Fruit fly (Drosophila melanogaster) whole organism, embryonic: ENCODE data around the gene cort.
A peak's percentile ranks its signal among the peaks of the same experiment; 100 is the strongest.

ENCODE experiments used
- Asciz ChIP-seq: fragments of 200-800 bp; sonication (Bioruptor generic); optimal IDR thresholded peaks from 2 replicates; lab custom pipeline; 2017; ENCODE audit warnings: missing biosample characterization, mild to moderate bottlenecking, missing genetic modification characterization, missing genetic modification reagents
- BEAF-32 ChIP-seq: fragments of 200-800 bp; sonication (Bioruptor generic); optimal IDR thresholded peaks from 3 replicates; lab custom pipeline; 2017; ENCODE audit warnings: missing biosample characterization, missing genetic modification characterization, mild to moderate bottlenecking, moderate library complexity, missing genetic modification reagents
- Bgb ChIP-seq: fragments of 200-800 bp; sonication (Bioruptor generic); IDR thresholded peaks from 2 replicates; pipeline ENCODE4 v1.3.6; 2022; ENCODE audit warnings: missing biosample characterization, missing genetic modification characterization; ENCODE audit not compliant: partially characterized antibody
- CG10147 ChIP-seq: fragments of 200-800 bp; sonication (Bioruptor generic); optimal IDR thresholded peaks from 2 replicates; lab custom pipeline; 2019; ENCODE audit warnings: missing biosample characterization, mild to moderate bottlenecking, missing genetic modification characterization, moderate library complexity
- CG10543 ChIP-seq: fragments of 200-800 bp; sonication (Bioruptor generic); optimal IDR thresholded peaks from 3 replicates; lab custom pipeline; 2017; ENCODE audit warnings: missing biosample characterization, mild to moderate bottlenecking, missing genetic modification characterization, moderate library complexity
- CG10979 ChIP-seq: fragments of 200-800 bp; sonication (Bioruptor generic); optimal IDR thresholded peaks from 2 replicates; lab custom pipeline; 2018; ENCODE audit warnings: missing biosample characterization, mild to moderate bottlenecking, missing genetic modification characterization, moderate library complexity
- CG12299 ChIP-seq: fragments of 200-800 bp; sonication (Bioruptor generic); optimal IDR thresholded peaks from 2 replicates; lab custom pipeline; 2018; ENCODE audit warnings: missing biosample characterization, mild to moderate bottlenecking, missing genetic modification characterization
- CG13775 ChIP-seq: fragments of 200-800 bp; sonication (Bioruptor generic); optimal IDR thresholded peaks from 3 replicates; lab custom pipeline; 2017; ENCODE audit warnings: missing biosample characterization, mild to moderate bottlenecking, missing genetic modification characterization
- CG15269 ChIP-seq: fragments of 200-800 bp; sonication (Bioruptor generic); optimal IDR thresholded peaks from 2 replicates; lab custom pipeline; 2018; ENCODE audit warnings: missing biosample characterization, mild to moderate bottlenecking, missing genetic modification characterization, moderate library complexity
- CG15696 ChIP-seq: fragments of 200-800 bp; sonication (Bioruptor generic); optimal IDR thresholded peaks from 2 replicates; lab custom pipeline; 2019; ENCODE audit warnings: missing biosample characterization, mild to moderate bottlenecking, missing genetic modification characterization, moderate library complexity
- CG17385 ChIP-seq: fragments of 200-800 bp; sonication (Bioruptor generic); optimal IDR thresholded peaks from 3 replicates; lab custom pipeline; 2018; ENCODE audit warnings: missing biosample characterization, mild to moderate bottlenecking, missing genetic modification characterization
- CG31365 ChIP-seq: fragments of 200-800 bp; sonication (Bioruptor generic); optimal IDR thresholded peaks from 2 replicates; lab custom pipeline; 2018; ENCODE audit warnings: missing biosample characterization, mild to moderate bottlenecking, missing genetic modification characterization
- CG33557 ChIP-seq: fragments of 200-800 bp; sonication (Bioruptor generic); optimal IDR thresholded peaks from 2 replicates; lab custom pipeline; 2019; ENCODE audit warnings: missing biosample characterization, mild to moderate bottlenecking, missing genetic modification characterization, moderate library complexity
- CG3847 ChIP-seq: fragments of 200-800 bp; sonication (Bioruptor generic); IDR thresholded peaks from 2 replicates; pipeline ENCODE4 v1.3.6; 2022; ENCODE audit warnings: missing biosample characterization, missing genetic modification characterization
- CG4282 ChIP-seq: fragments of 200-800 bp; sonication (Bioruptor generic); optimal IDR thresholded peaks from 2 replicates; lab custom pipeline; 2016; ENCODE audit warnings: missing biosample characterization, missing genetic modification characterization
- CG6272 ChIP-seq: fragments of 200-800 bp; sonication (Bioruptor generic); IDR thresholded peaks from 2 replicates; pipeline ENCODE4 v1.3.6; 2022; ENCODE audit warnings: missing biosample characterization, missing genetic modification characterization
- CG6654 ChIP-seq: fragments of 200-800 bp; sonication (Bioruptor generic); optimal IDR thresholded peaks from 2 replicates; lab custom pipeline; 2017; ENCODE audit warnings: missing biosample characterization, mild to moderate bottlenecking, missing genetic modification characterization
- CG7372 ChIP-seq: fragments of 200-800 bp; sonication (Bioruptor generic); IDR thresholded peaks from 2 replicates; pipeline ENCODE4 v1.3.6; 2022; ENCODE audit warnings: missing biosample characterization, missing genetic modification characterization
- CG9437 ChIP-seq: fragments of 200-800 bp; sonication (Bioruptor generic); optimal IDR thresholded peaks from 2 replicates; lab custom pipeline; 2018; ENCODE audit warnings: missing biosample characterization, mild to moderate bottlenecking, missing genetic modification characterization
- Camta ChIP-seq: fragments of 200-800 bp; sonication (Bioruptor generic); optimal IDR thresholded peaks from 2 replicates; lab custom pipeline; 2016; ENCODE audit warnings: missing biosample characterization, missing genetic modification characterization
- Dref ChIP-seq: fragments of 200-800 bp; sonication (Bioruptor generic); IDR thresholded peaks from 2 replicates; pipeline ENCODE4 v1.3.6; 2022; ENCODE audit warnings: missing biosample characterization, missing genetic modification characterization
- ERR ChIP-seq: fragments of 200-800 bp; sonication (Bioruptor generic); optimal IDR thresholded peaks from 2 replicates; lab custom pipeline; 2016; ENCODE audit warnings: missing biosample characterization, missing genetic modification characterization
- Ets65A ChIP-seq: fragments of 200-800 bp; sonication (Bioruptor generic); peaks from one replicate; lab custom pipeline; 2016; ENCODE audit warnings: missing biosample characterization, missing genetic modification characterization
- Gsc ChIP-seq: fragments of 200-800 bp; sonication (Bioruptor generic); IDR thresholded peaks from 2 replicates; pipeline ENCODE4 v1.3.6; 2022; ENCODE audit warnings: missing biosample characterization, missing genetic modification characterization
- HLH3B ChIP-seq: fragments of 200-800 bp; sonication (Bioruptor generic); IDR thresholded peaks from 2 replicates; pipeline ENCODE4 v1.3.6; 2022; ENCODE audit warnings: missing biosample characterization, missing genetic modification characterization
- HmgZ ChIP-seq: fragments of 200-800 bp; sonication (Bioruptor generic); optimal IDR thresholded peaks from 2 replicates; lab custom pipeline; 2018; ENCODE audit warnings: missing biosample characterization, mild to moderate bottlenecking, missing genetic modification characterization
- Hmr ChIP-seq: fragments of 200-800 bp; sonication (Bioruptor generic); optimal IDR thresholded peaks from 3 replicates; lab custom pipeline; 2017; ENCODE audit warnings: mild to moderate bottlenecking, missing biosample characterization, missing genetic modification reagents, missing genetic modification characterization
- Opbp ChIP-seq: fragments of 200-800 bp; sonication (Bioruptor generic); IDR thresholded peaks from 3 replicates; pipeline ENCODE4 v1.3.6; 2022; ENCODE audit warnings: missing biosample characterization, missing genetic modification characterization; ENCODE audit not compliant: partially characterized antibody
- PHDP ChIP-seq: fragments of 200-800 bp; sonication (Bioruptor generic); optimal IDR thresholded peaks from 3 replicates; lab custom pipeline; 2018; ENCODE audit warnings: missing biosample characterization, mild to moderate bottlenecking, missing genetic modification characterization, moderate library complexity
- Pdp1 ChIP-seq, 2 experiments: fragments of 200-800 bp; sonication (Bioruptor generic); optimal IDR thresholded peaks; 3 replicates each; lab custom pipeline; 2016; ENCODE audit warnings: missing biosample characterization in 2 of 2, missing genetic modification characterization in 2 of 2, mild to moderate bottlenecking in 1 of 2, moderate library complexity in 1 of 2
- Six4 ChIP-seq: fragments of 200-800 bp; sonication (Bioruptor generic); optimal IDR thresholded peaks from 2 replicates; lab custom pipeline; 2016; ENCODE audit warnings: missing biosample characterization, missing genetic modification characterization
- Xrp1 ChIP-seq: fragments of 200-800 bp; sonication (Bioruptor generic); IDR thresholded peaks from 2 replicates; pipeline ENCODE4 v1.3.6; 2022; ENCODE audit warnings: missing biosample characterization, missing genetic modification characterization
- ac ChIP-seq: fragments of 200-800 bp; sonication (Bioruptor generic); optimal IDR thresholded peaks from 3 replicates; lab custom pipeline; 2017; ENCODE audit warnings: missing biosample characterization, mild to moderate bottlenecking, missing genetic modification characterization
- az2 ChIP-seq: fragments of 200-800 bp; sonication (Bioruptor generic); optimal IDR thresholded peaks from 3 replicates; lab custom pipeline; 2016; ENCODE audit warnings: missing biosample characterization, missing genetic modification characterization
- bsh ChIP-seq, 2 experiments: fragments of 200-800 bp; sonication (Bioruptor generic); optimal IDR thresholded peaks; 2 replicates each; lab custom pipeline; 2017 to 2018; ENCODE audit warnings: mild to moderate bottlenecking in 2 of 2, missing biosample characterization in 2 of 2, missing genetic modification characterization in 2 of 2, moderate library complexity in 1 of 2
- ci ChIP-seq: fragments of 200-800 bp; sonication (Bioruptor generic); IDR thresholded peaks from 3 replicates; pipeline ENCODE4 v1.3.6; 2022; ENCODE audit warnings: missing biosample characterization, missing genetic modification characterization
- dmrt99B ChIP-seq: fragments of 200-800 bp; sonication (Bioruptor generic); optimal IDR thresholded peaks from 2 replicates; lab custom pipeline; 2018; ENCODE audit warnings: missing biosample characterization, mild to moderate bottlenecking, missing genetic modification characterization, moderate library complexity
- eve ChIP-seq, 2 experiments: fragments of >200 bp; optimal IDR thresholded peaks; 2 replicates each; lab custom pipeline; 2017; ENCODE audit warnings: missing biosample characterization in 2 of 2, missing genetic modification characterization in 2 of 2
- ftz-f1 ChIP-seq: fragments of 200-800 bp; sonication (Bioruptor generic); optimal IDR thresholded peaks from 2 replicates; lab custom pipeline; 2016; ENCODE audit warnings: missing biosample characterization, missing genetic modification characterization
- gsb-n ChIP-seq: fragments of 200-800 bp; sonication (Bioruptor generic); optimal IDR thresholded peaks from 3 replicates; lab custom pipeline; 2018; ENCODE audit warnings: missing biosample characterization, mild to moderate bottlenecking, missing genetic modification characterization
- kah ChIP-seq: fragments of 200-800 bp; sonication (Bioruptor generic); optimal IDR thresholded peaks from 2 replicates; lab custom pipeline; 2018; ENCODE audit warnings: missing biosample characterization, mild to moderate bottlenecking, missing genetic modification characterization
- lola ChIP-seq, 3 experiments: fragments of >200 bp in 2 of 3; fragments of 200-800 bp in 1 of 3; sonication (Bioruptor generic) in 1 of 3; optimal IDR thresholded peaks; 2 replicates each; lab custom pipeline; 2017 to 2019; ENCODE audit warnings: missing biosample characterization in 3 of 3, missing genetic modification characterization in 3 of 3, mild to moderate bottlenecking in 1 of 3, moderate library complexity in 1 of 3
- nerfin-1 ChIP-seq: fragments of 200-800 bp; sonication (Bioruptor generic); optimal IDR thresholded peaks from 3 replicates; lab custom pipeline; 2019; ENCODE audit warnings: missing biosample characterization, mild to moderate bottlenecking, missing genetic modification characterization, moderate library complexity
- oc ChIP-seq: fragments of 200-800 bp; sonication (Bioruptor generic); optimal IDR thresholded peaks from 2 replicates; lab custom pipeline; 2018; ENCODE audit warnings: missing biosample characterization, mild to moderate bottlenecking, missing genetic modification characterization, moderate library complexity
- slbo ChIP-seq: fragments of 200-800 bp; sonication (Bioruptor generic); IDR thresholded peaks from 2 replicates; pipeline ENCODE4 v1.3.6; 2022; ENCODE audit warnings: missing biosample characterization, missing genetic modification characterization
- slou ChIP-seq: fragments of 200-800 bp; sonication (Bioruptor generic); optimal IDR thresholded peaks from 3 replicates; lab custom pipeline; 2016; ENCODE audit warnings: missing biosample characterization, missing genetic modification characterization
- sug ChIP-seq: fragments of 200-800 bp; optimal IDR thresholded peaks from 2 replicates; lab custom pipeline; 2019; ENCODE audit warnings: missing biosample characterization, mild to moderate bottlenecking, missing genetic modification characterization, moderate library complexity
- wek ChIP-seq: fragments of 200-800 bp; sonication (Bioruptor generic); optimal IDR thresholded peaks from 3 replicates; lab custom pipeline; 2018; ENCODE audit warnings: missing biosample characterization, mild to moderate bottlenecking, missing genetic modification characterization, moderate library complexity
- z ChIP-seq: fragments of 200-800 bp; sonication (Bioruptor generic); IDR thresholded peaks from 3 replicates; pipeline ENCODE4 v1.3.6; 2022; ENCODE audit warnings: missing biosample characterization, missing genetic modification characterization

The cort gene

DNA sequence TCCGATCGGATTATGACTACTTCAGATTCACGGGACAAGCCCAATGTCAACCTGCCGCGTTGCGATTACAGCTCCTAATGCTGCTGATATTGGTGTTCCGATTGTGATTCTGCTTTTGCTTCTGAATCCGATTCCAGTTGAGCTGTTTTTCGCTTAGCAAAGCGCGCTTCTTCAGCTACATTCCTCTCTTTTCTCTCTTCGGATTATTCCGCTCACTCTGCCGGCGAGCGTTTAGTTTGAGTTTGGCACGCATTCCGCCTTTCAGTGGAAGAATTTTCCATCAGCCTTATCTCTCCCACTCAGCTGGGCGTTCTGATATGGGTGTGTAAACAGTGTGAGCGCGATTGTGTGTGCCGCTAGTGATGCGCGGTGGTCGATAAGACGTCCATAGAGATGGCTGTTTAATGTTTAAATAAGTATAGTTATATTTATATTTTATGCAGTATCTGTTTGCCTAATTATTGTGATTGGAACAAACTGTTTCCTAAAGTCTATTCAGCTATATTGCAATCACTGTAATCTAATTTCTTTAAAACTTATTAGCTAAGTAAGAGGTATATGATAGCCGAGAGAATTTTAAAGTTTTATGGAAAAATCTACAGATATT is 8.6 kb downstream of the cort start, which contains the start of gene Galt (continued):
- no peak for TF ChIP-seq CG33557 (GFP tag; lab: Kevin White, UChicago)
- peak; percentile 64 for TF ChIP-seq PHDP (tag; lab: Kevin White, UChicago)
- TF ChIP-seq CG6654, result no peak
- TF ChIP-seq Hmr (GFP tag; lab: Kevin White, UChicago), result peak; percentile 66
- peak; percentile 22 for TF ChIP-seq ftz-f1 (GFP tag; lab: Kevin White, UChicago)
- peak; percentile 64; the same call in 1 of the 2 replicates for TF ChIP-seq Bgb (GFP tag; lab: Robert Waterston, UW)
- TF ChIP-seq CG9437, result peak; percentile 50
- TF ChIP-seq nerfin-1, result peak; percentile 93
- TF ChIP-seq az2 (GFP tag; lab: Kevin White, UChicago), result peak; percentile 18
- no peak for TF ChIP-seq CG7372 (GFP tag; lab: Robert Waterston, UW)
- TF ChIP-seq eve (GFP tag; optimal IDR thresholded peaks at IDR 0.05; lab: Kevin White, UChicago), result no peak
- peak in 1 of 3 experiments; percentile 31 for TF ChIP-seq lola (GFP tag; optimal IDR thresholded peaks at IDR 0.05; lab: Kevin White, UChicago)
- peak; percentile 95 for TF ChIP-seq z (GFP tag; lab: Robert Waterston, UW)
- TF ChIP-seq Six4 (GFP tag; lab: Kevin White, UChicago), result no peak
- peak; percentile 31 for TF ChIP-seq CG17385 (GFP tag; lab: Kevin White, UChicago)
- TF ChIP-seq bsh (GFP tag; optimal IDR thresholded peaks at IDR 0.05; lab: Kevin White, UChicago), result peak in 1 of 2 experiments; percentile 56
- peak; percentile 22 for TF ChIP-seq CG13775 (GFP tag; lab: Kevin White, UChicago)
- no peak for TF ChIP-seq slou
- TF ChIP-seq Xrp1, result peak; percentile 52
- TF ChIP-seq Pdp1 (GFP tag; optimal IDR thresholded peaks at IDR 0.05; lab: Kevin White, UChicago), result peak in 1 of 2 experiments; percentile 25
- TF ChIP-seq CG12299 (tag; lab: Kevin White, UChicago), result peak; percentile 56
- peak; percentile 6 for TF ChIP-seq Asciz (GFP tag; lab: Kevin White, UChicago)
- peak; percentile 82 for TF ChIP-seq Ets65A
- peak; percentile 63 for TF ChIP-seq Dref (GFP tag; lab: Robert Waterston, UW)
- TF ChIP-seq kah (GFP tag; lab: Kevin White, UChicago), result peak; percentile 9
- no peak for TF ChIP-seq CG10147 (GFP tag; lab: Kevin White, UChicago)
- TF ChIP-seq Opbp (GFP tag; lab: Robert Waterston, UW), result peak; percentile 62; the same call in 2 of the 3 replicates
- peak; percentile 19 for TF ChIP-seq HmgZ (tag; lab: Kevin White, UChicago)
- peak; percentile 52; the same call in 1 of the 2 replicates for TF ChIP-seq slbo (GFP tag; lab: Robert Waterston, UW)
- peak; percentile 79 for TF ChIP-seq sug (tag; lab: Kevin White, UChicago)
- TF ChIP-seq CG4282, result no peak
- peak; percentile 31 for TF ChIP-seq ERR (GFP tag; lab: Kevin White, UChicago)
- no peak for TF ChIP-seq HLH3B (GFP tag; lab: Robert Waterston, UW)
- TF ChIP-seq Camta (GFP tag; lab: Kevin White, UChicago), result no peak
- peak; percentile 70; the same call in 1 of the 3 replicates for TF ChIP-seq ci (GFP tag; lab: Robert Waterston, UW)
- TF ChIP-seq CG3847 (GFP tag; lab: Robert Waterston, UW), result no peak
- TF ChIP-seq wek (GFP tag; lab: Kevin White, UChicago), result peak; percentile 39
- TF ChIP-seq dmrt99B (tag; lab: Kevin White, UChicago), result no peak
- no peak for TF ChIP-seq ac
- peak; percentile 45 for TF ChIP-seq BEAF-32 (GFP tag; lab: Kevin White, UChicago)
- peak; percentile 78 for TF ChIP-seq CG10543 (GFP tag; lab: Kevin White, UChicago)
- peak; percentile 21; the same call in 1 of the 2 replicates for TF ChIP-seq CG6272 (GFP tag; lab: Robert Waterston, UW)
- TF ChIP-seq CG15269 (tag; lab: Kevin White, UChicago), result no peak
- peak; percentile 19 for TF ChIP-seq gsb-n
- TF ChIP-seq CG31365 (tag; lab: Kevin White, UChicago), result no peak
- no peak for TF ChIP-seq oc (tag; lab: Kevin White, UChicago)
- no peak for TF ChIP-seq Gsc (GFP tag; lab: Robert Waterston, UW)
- TF ChIP-seq CG10979 (tag; lab: Kevin White, UChicago), result peak; percentile 32
- peak; percentile 36 for TF ChIP-seq CG15696 (tag; lab: Kevin White, UChicago)
